Worm (Caenorhabditis elegans): ENCODE results near the gene lir-3.

lir-3 gene

ce11 chrII:11221771-11222355 lies 37.3 kb upstream of the lir-3 start, which contains the start of gene plpr-1:
plpr-1 (plus strand) TSS chrII:11222305.
- no peak for TF ChIP-seq ceh-28 (tag; optimal IDR thresholded peaks at IDR 0.05)
- TF ChIP-seq nhr-67 (tag; optimal IDR thresholded peaks at IDR 0.05): no peak
- TF ChIP-seq lin-39 (tag; optimal IDR thresholded peaks at IDR 0.05): no peak
- TF ChIP-seq snpc-4 (tag; optimal IDR thresholded peaks at IDR 0.05): no peak
- no peak for TF ChIP-seq elt-2 (tag; optimal IDR thresholded peaks at IDR 0.05)
- no peak for TF ChIP-seq daf-12 (tag; optimal IDR thresholded peaks at IDR 0.05)
- TF ChIP-seq mml-1 (tag; optimal IDR thresholded peaks at IDR 0.05): no peak
- no peak for TF ChIP-seq elt-1 (tag; optimal IDR thresholded peaks at IDR 0.05)
- TF ChIP-seq nfya-1 (tag; optimal IDR thresholded peaks at IDR 0.05; ENCODE audit: insufficient read depth): no peak
- no peak for TF ChIP-seq eor-1 (tag; optimal IDR thresholded peaks at IDR 0.05)
- TF ChIP-seq skn-1 (tag; optimal IDR thresholded peaks at IDR 0.05): no peak
- no peak for TF ChIP-seq zag-1 (tag; optimal IDR thresholded peaks at IDR 0.05)
- TF ChIP-seq fkh-2 (tag; optimal IDR thresholded peaks at IDR 0.05): no peak
- no peak for TF ChIP-seq ceh-16 (tag; optimal IDR thresholded peaks at IDR 0.05)
- no peak for TF ChIP-seq nhr-12 (tag; optimal IDR thresholded peaks at IDR 0.05)
- no peak for TF ChIP-seq unc-62 (GFP tag; optimal IDR thresholded peaks at IDR 0.05)
- TF ChIP-seq unc-39 (tag; optimal IDR thresholded peaks at IDR 0.05): no peak

ce11 chrII:11205783-11206182 lies 21.2 kb upstream of the lir-3 start:
- TF ChIP-seq aly-2 (tag; optimal IDR thresholded peaks at IDR 0.05) (no peak), elt-1 (tag; optimal IDR thresholded peaks at IDR 0.05) (peak; percentile 82), nhr-25 (tag; optimal IDR thresholded peaks at IDR 0.05) (peak; percentile 78), fkh-10 (GFP tag; optimal IDR thresholded peaks at IDR 0.05) (no peak)

ce11 chrII:11204731-11205130 lies 20.1 kb upstream of the lir-3 start:
- TF ChIP-seq nhr-28 (tag; optimal IDR thresholded peaks at IDR 0.05): no peak
- no peak for TF ChIP-seq nhr-25 (tag; optimal IDR thresholded peaks at IDR 0.05)
- TF ChIP-seq nhr-77 (tag; optimal IDR thresholded peaks at IDR 0.05): no peak
- no peak for TF ChIP-seq mml-1 (tag; optimal IDR thresholded peaks at IDR 0.05)
- no peak for TF ChIP-seq R02D3.7 (tag; optimal IDR thresholded peaks at IDR 0.05)
- TF ChIP-seq ztf-4 (tag; optimal IDR thresholded peaks at IDR 0.05): no peak
- TF ChIP-seq tbx-2 (tag; optimal IDR thresholded peaks at IDR 0.05): no peak
- TF ChIP-seq daf-12 (tag; optimal IDR thresholded peaks at IDR 0.05): no peak
- TF ChIP-seq fkh-10 (GFP tag; optimal IDR thresholded peaks at IDR 0.05): no peak
- TF ChIP-seq egl-5 (tag; optimal IDR thresholded peaks at IDR 0.05): no peak
- TF ChIP-seq lin-15B (tag; optimal IDR thresholded peaks at IDR 0.05): no peak
- no peak for TF ChIP-seq ceh-82 (tag; optimal IDR thresholded peaks at IDR 0.05)
- TF ChIP-seq nhr-67 (tag; optimal IDR thresholded peaks at IDR 0.05): no peak

DNA sequence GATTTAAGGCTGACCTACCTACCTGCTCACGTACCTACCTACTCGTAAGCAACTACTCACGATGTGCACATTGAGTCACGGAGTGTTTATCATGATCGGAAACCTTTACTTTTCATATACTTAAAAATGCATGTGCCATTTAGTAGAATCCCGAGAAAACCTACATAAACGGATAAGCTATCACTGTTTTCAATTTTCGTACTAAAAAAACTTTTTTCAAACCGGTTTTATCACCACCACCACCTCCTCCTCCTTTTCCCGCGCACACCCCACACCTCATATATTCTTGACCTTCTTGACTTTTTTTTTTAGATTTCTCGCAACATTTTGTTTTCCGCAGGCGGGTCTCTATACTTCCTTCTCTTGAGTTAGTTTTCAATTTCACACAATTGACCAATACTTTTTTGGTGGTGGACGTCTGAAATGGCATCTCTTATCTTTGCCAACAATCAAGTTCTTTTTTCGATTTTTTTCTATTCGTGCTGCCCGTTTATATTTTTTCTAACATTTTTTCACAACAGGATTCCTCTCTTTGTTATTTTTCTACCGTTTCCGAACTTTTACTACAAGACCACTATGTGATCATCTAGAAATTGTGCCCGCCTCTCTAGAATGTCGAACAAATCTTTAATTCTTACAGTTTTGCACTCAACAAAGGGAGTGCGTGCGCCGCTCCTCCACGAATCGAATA lies 18.1 kb upstream of the lir-3 start, which contains the start of gene srap-1:
TSS of gene srap-1 (plus strand) at position 641 of the 691 bp plus-strand sequence.
- TF ChIP-seq elt-3 (tag; optimal IDR thresholded peaks at IDR 0.05): no peak
- TF ChIP-seq nhr-25 (tag; optimal IDR thresholded peaks at IDR 0.05): peak; percentile 6
- no peak for TF ChIP-seq jun-1 (tag; optimal IDR thresholded peaks at IDR 0.05)
- peak; percentile 46 for TF ChIP-seq elt-1 (tag; optimal IDR thresholded peaks at IDR 0.05)

- no peak for TF ChIP-seq hmg-11 (tag; optimal IDR thresholded peaks at IDR 0.05)
- peak; percentile 27 for TF ChIP-seq nhr-23 (tag; optimal IDR thresholded peaks at IDR 0.05)
- no peak for TF ChIP-seq mdl-1 (tag; optimal IDR thresholded peaks at IDR 0.05)
- TF ChIP-seq fkh-2 (tag; optimal IDR thresholded peaks at IDR 0.05): no peak
- peak; percentile 30 for TF ChIP-seq elt-1 (tag; optimal IDR thresholded peaks at IDR 0.05)
- TF ChIP-seq nhr-25 (tag; optimal IDR thresholded peaks at IDR 0.05): peak; percentile 36
- no peak for TF ChIP-seq pqm-1 (tag; optimal IDR thresholded peaks at IDR 0.05)
- TF ChIP-seq elt-3 (tag; optimal IDR thresholded peaks at IDR 0.05): no peak
Measured at ce11 chrII:11200234-11200755, 15.7 kb upstream of the lir-3 start.

All from whole organism, L3 larva.